Fruit fly (Drosophila melanogaster): Measurements from ENCODE around the gene CG18131.

CG18131 gene

dm6 chr2L:1500312-1500711 lies at the start of gene CG18131:
CG18131 (minus strand) TSS chr2L:1500608.
- TF ChIP-seq psq (optimal IDR thresholded peaks at IDR 0.05) (no peak), usp (GFP tag; optimal IDR thresholded peaks at IDR 0.05) (no peak), pan (optimal IDR thresholded peaks at IDR 0.05) (no peak), Dll (optimal IDR thresholded peaks at IDR 0.05) (no peak), EcR (GFP tag; optimal IDR thresholded peaks at IDR 0.05) (no peak), CG8478 (optimal IDR thresholded peaks at IDR 0.05) (no peak)

- TF ChIP-seq pan (optimal IDR thresholded peaks at IDR 0.05) (no peak), CG8478 (optimal IDR thresholded peaks at IDR 0.05) (no peak), psq (optimal IDR thresholded peaks at IDR 0.05) (no peak), usp (GFP tag; optimal IDR thresholded peaks at IDR 0.05) (no peak), Dll (optimal IDR thresholded peaks at IDR 0.05) (no peak), EcR (GFP tag; optimal IDR thresholded peaks at IDR 0.05) (no peak)
These were observed 47.5 kb upstream of the CG18131 start for dm6 chr2L:1547860-1548259.

DNA sequence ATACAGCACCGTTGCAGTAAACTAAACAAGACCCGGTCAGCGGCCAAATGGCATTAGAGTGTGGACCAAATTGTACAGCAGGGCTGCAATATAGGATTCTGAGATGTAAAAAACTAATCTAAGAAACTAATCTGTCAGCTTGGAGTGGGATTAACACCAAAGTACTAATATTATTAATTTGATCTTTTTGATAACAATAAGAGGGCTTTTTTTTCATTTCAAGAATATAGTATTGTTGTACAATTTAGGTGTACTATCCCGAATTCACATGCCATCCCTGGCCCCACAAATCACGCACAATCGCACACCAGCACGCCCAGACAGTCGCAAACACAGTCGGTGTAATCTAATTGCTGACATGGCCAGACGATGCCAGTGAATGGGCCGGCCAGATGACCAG lies 37.7 kb upstream of the CG18131 start:
- no peak for TF ChIP-seq pan (optimal IDR thresholded peaks at IDR 0.05)
- no peak for TF ChIP-seq usp (GFP tag; optimal IDR thresholded peaks at IDR 0.05)
- TF ChIP-seq psq (optimal IDR thresholded peaks at IDR 0.05): no peak
- TF ChIP-seq Dll (optimal IDR thresholded peaks at IDR 0.05): no peak
- TF ChIP-seq CG8478 (optimal IDR thresholded peaks at IDR 0.05): no peak
- TF ChIP-seq EcR (GFP tag; optimal IDR thresholded peaks at IDR 0.05): no peak

- TF ChIP-seq CG8478 (optimal IDR thresholded peaks at IDR 0.05): no peak
- TF ChIP-seq psq (optimal IDR thresholded peaks at IDR 0.05): no peak
- no peak for TF ChIP-seq Dll (optimal IDR thresholded peaks at IDR 0.05)
- TF ChIP-seq usp (GFP tag; optimal IDR thresholded peaks at IDR 0.05): no peak
- no peak for TF ChIP-seq EcR (GFP tag; optimal IDR thresholded peaks at IDR 0.05)
- TF ChIP-seq pan (optimal IDR thresholded peaks at IDR 0.05): no peak
These were observed 34.8 kb upstream of the CG18131 start for dm6 chr2L:1535231-1535630.

dm6 chr2L:1522397-1522796 lies 22.0 kb upstream of the CG18131 start, which contains the start of gene Or22b:
Or22b (plus strand) TSS chr2L:1522697.
- TF ChIP-seq pan (optimal IDR thresholded peaks at IDR 0.05): no peak
- TF ChIP-seq CG8478 (optimal IDR thresholded peaks at IDR 0.05): no peak
- no peak for TF ChIP-seq usp (GFP tag; optimal IDR thresholded peaks at IDR 0.05)
- no peak for TF ChIP-seq EcR (GFP tag; optimal IDR thresholded peaks at IDR 0.05)
- TF ChIP-seq Dll (optimal IDR thresholded peaks at IDR 0.05): no peak
- TF ChIP-seq psq (optimal IDR thresholded peaks at IDR 0.05): no peak

DNA sequence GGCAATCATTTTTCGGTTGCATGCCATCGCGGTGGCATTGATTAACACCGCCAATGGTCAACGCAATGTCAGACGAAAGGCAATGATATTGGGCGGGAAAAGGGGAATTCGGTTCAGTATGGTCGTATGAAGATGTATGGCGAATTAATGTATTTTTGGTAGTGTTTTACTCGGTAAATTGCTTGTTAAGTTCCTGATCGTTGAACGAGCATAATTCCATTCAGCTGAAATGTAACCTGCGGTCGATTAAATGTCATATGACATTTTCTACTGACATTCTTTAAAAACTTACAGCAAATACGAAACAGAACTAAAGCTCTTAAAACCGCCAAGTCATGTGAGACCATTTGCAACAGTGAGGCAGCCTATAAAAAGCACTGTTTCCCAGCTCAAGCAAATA lies 19.8 kb upstream of the CG18131 start, which contains the start of gene Or22a:
TSS of gene Or22a (plus strand) at position 301 of the 400 bp plus-strand sequence.
- TF ChIP-seq CG8478 (optimal IDR thresholded peaks at IDR 0.05): no peak
- TF ChIP-seq EcR (GFP tag; optimal IDR thresholded peaks at IDR 0.05): no peak
- TF ChIP-seq psq (optimal IDR thresholded peaks at IDR 0.05): no peak
- no peak for TF ChIP-seq Dll (optimal IDR thresholded peaks at IDR 0.05)
- TF ChIP-seq usp (GFP tag; optimal IDR thresholded peaks at IDR 0.05): no peak
- TF ChIP-seq pan (optimal IDR thresholded peaks at IDR 0.05): no peak

- no peak for TF ChIP-seq pan (optimal IDR thresholded peaks at IDR 0.05)
- no peak for TF ChIP-seq Dll (optimal IDR thresholded peaks at IDR 0.05)
These were observed 17.6 kb upstream of the CG18131 start, which contains the start of gene halo for dm6 chr2L:1518022-1518421. halo (minus strand) TSS chr2L:1518148.

- no peak for TF ChIP-seq EcR (GFP tag; optimal IDR thresholded peaks at IDR 0.05)
- TF ChIP-seq psq (optimal IDR thresholded peaks at IDR 0.05): no peak
- no peak for TF ChIP-seq usp (GFP tag; optimal IDR thresholded peaks at IDR 0.05)
- no peak for TF ChIP-seq pan (optimal IDR thresholded peaks at IDR 0.05)
- no peak for TF ChIP-seq Dll (optimal IDR thresholded peaks at IDR 0.05)
- TF ChIP-seq CG8478 (optimal IDR thresholded peaks at IDR 0.05): no peak
These were observed 17.0 kb upstream of the CG18131 start, which contains the start of gene CG18132 for dm6 chr2L:1517378-1517777. CG18132 (minus strand) TSS chr2L:1517478.

DNA sequence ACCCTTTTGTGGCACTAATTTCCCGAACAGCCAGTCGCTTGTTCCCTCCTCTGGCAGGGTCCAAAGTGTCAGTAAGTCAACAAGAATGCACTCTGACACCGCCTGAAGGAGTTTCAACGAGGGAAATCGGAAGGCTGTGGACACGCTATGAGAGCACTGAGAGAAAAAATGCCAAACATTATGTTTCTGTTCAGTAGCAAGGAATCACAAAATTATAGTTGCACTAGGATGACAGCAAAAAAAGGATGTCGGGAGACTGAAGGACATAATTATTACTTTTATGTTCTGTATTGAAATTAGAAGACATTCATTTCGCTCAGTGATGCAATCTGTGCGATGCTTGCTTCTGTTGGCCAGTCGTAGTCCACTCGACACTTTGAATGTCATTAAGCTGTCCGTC lies 9.3 kb upstream of the CG18131 start:
- TF ChIP-seq CG8478 (optimal IDR thresholded peaks at IDR 0.05): no peak
- no peak for TF ChIP-seq Dll (optimal IDR thresholded peaks at IDR 0.05)
- no peak for TF ChIP-seq pan (optimal IDR thresholded peaks at IDR 0.05)
- no peak for TF ChIP-seq EcR (GFP tag; optimal IDR thresholded peaks at IDR 0.05)
- no peak for TF ChIP-seq psq (optimal IDR thresholded peaks at IDR 0.05)
- TF ChIP-seq usp (GFP tag; optimal IDR thresholded peaks at IDR 0.05): no peak

- no peak for TF ChIP-seq psq (optimal IDR thresholded peaks at IDR 0.05)
- TF ChIP-seq EcR (GFP tag; optimal IDR thresholded peaks at IDR 0.05): no peak
- no peak for TF ChIP-seq Dll (optimal IDR thresholded peaks at IDR 0.05)
- TF ChIP-seq usp (GFP tag; optimal IDR thresholded peaks at IDR 0.05): no peak
- no peak for TF ChIP-seq pan (optimal IDR thresholded peaks at IDR 0.05)
- no peak for TF ChIP-seq CG8478 (optimal IDR thresholded peaks at IDR 0.05)
These were observed 3.9 kb upstream of the CG18131 start for dm6 chr2L:1504288-1504687.

DNA sequence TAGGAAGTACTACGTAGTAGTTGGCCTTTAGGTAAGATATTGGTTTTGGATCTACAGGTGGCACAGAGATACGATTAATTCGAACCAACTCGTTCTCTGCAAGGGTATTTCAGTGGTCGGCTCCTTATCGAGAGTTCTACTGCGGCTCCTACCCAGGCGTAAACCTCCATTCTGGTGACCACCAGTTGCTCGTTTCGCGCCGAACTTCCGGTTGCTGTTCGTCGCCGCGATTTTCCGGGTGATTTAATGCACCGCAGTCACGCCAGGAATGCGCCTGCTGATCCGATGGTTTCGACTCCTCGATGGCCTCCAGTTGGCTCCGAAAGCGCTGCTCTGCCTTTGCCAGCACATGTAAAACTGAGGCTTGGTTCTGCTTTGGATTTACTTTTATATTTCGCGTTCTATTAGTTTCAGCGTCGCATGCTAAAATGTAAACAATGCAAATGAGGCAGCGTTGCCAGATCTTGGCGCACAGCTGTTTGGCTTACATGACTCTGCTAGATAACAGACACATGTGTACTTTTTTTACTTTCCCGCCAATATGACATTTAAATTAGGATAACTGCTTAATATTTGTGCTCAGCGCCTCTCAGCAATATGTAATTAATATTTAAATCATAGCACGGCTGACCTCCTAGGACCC lies 2.2 kb upstream of the CG18131 start, which contains the start of gene CG7420:
TSS of gene CG7420 (minus strand) at position 446 of the 643 bp plus-strand sequence.
- TF ChIP-seq CG8478 (optimal IDR thresholded peaks at IDR 0.05) (no peak), pan (optimal IDR thresholded peaks at IDR 0.05) (no peak), usp (GFP tag; optimal IDR thresholded peaks at IDR 0.05) (no peak), psq (optimal IDR thresholded peaks at IDR 0.05) (no peak), Dll (optimal IDR thresholded peaks at IDR 0.05) (no peak), EcR (GFP tag; optimal IDR thresholded peaks at IDR 0.05) (no peak)

dm6 chr2L:1498966-1499554 lies 1.3 kb downstream of the CG18131 start:
- TF ChIP-seq CG8478 (optimal IDR thresholded peaks at IDR 0.05) (no peak), psq (optimal IDR thresholded peaks at IDR 0.05) (no peak), pan (optimal IDR thresholded peaks at IDR 0.05) (no peak), usp (GFP tag; optimal IDR thresholded peaks at IDR 0.05) (no peak), Dll (optimal IDR thresholded peaks at IDR 0.05) (no peak), EcR (GFP tag; optimal IDR thresholded peaks at IDR 0.05) (no peak)
